Fruit fly (Drosophila melanogaster) whole organism, embryonic: Measurements from ENCODE around the gene CG31633.

Experiments
- Aef1 ChIP-seq: fragments of 200-800 bp; sonication (Bioruptor generic); IDR thresholded peaks from 3 replicates; pipeline ENCODE4 v1.3.6; 2022; ENCODE audit warnings: missing biosample characterization, missing genetic modification characterization
- Bgb ChIP-seq: fragments of 200-800 bp; sonication (Bioruptor generic); IDR thresholded peaks from 2 replicates; pipeline ENCODE4 v1.3.6; 2022; ENCODE audit warnings: missing biosample characterization, missing genetic modification characterization; ENCODE audit not compliant: partially characterized antibody
- CG10321 ChIP-seq: fragments of 200-800 bp; sonication (Bioruptor generic); IDR thresholded peaks from 2 replicates; pipeline ENCODE4 v1.3.6; 2022; ENCODE audit warnings: missing biosample characterization, missing genetic modification characterization
- CG12299 ChIP-seq: fragments of 200-800 bp; sonication (Bioruptor generic); optimal IDR thresholded peaks from 2 replicates; lab custom pipeline; 2018; ENCODE audit warnings: missing biosample characterization, mild to moderate bottlenecking, missing genetic modification characterization
- CG1602 ChIP-seq: fragments of 200-800 bp; sonication (Bioruptor generic); optimal IDR thresholded peaks from 3 replicates; lab custom pipeline; 2016; ENCODE audit warnings: missing biosample characterization, missing genetic modification characterization
- CG17186 ChIP-seq: fragments of 200-800 bp; sonication (Bioruptor generic); optimal IDR thresholded peaks from 3 replicates; lab custom pipeline; 2017; ENCODE audit warnings: missing biosample characterization, missing genetic modification reagents, missing genetic modification characterization
- CG18011 ChIP-seq: fragments of 200-800 bp; sonication (Bioruptor generic); optimal IDR thresholded peaks from 2 replicates; lab custom pipeline; 2017; ENCODE audit warnings: missing biosample characterization, missing genetic modification characterization, mild to moderate bottlenecking, moderate library complexity, missing genotype
- CG18619 ChIP-seq: fragments of 200-800 bp; sonication (Bioruptor generic); optimal IDR thresholded peaks from 3 replicates; lab custom pipeline; 2017; ENCODE audit warnings: missing biosample characterization, mild to moderate bottlenecking, missing genetic modification characterization
- CG30020 ChIP-seq: fragments of 200-800 bp; optimal IDR thresholded peaks from 2 replicates; lab custom pipeline; 2019; ENCODE audit warnings: missing biosample characterization, mild to moderate bottlenecking, missing genetic modification characterization, moderate library complexity
- CG34224 ChIP-seq: fragments of 200-800 bp; sonication (Bioruptor generic); IDR thresholded peaks from 3 replicates; pipeline ENCODE4 v1.3.6; 2022; ENCODE audit warnings: missing biosample characterization, missing genetic modification characterization; ENCODE audit not compliant: partially characterized antibody
- CG34422 ChIP-seq: fragments of 200-800 bp; sonication (Bioruptor generic); IDR thresholded peaks from 3 replicates; pipeline ENCODE4 v1.3.6; 2022; ENCODE audit warnings: missing biosample characterization, missing genetic modification characterization
- CG7963 ChIP-seq: fragments of 200-800 bp; sonication (Bioruptor generic); IDR thresholded peaks from 3 replicates; pipeline ENCODE4 v1.3.6; 2022; ENCODE audit warnings: missing biosample characterization, missing genetic modification characterization; ENCODE audit not compliant: partially characterized antibody
- CG8089 ChIP-seq: fragments of 200-800 bp; sonication (Bioruptor generic); optimal IDR thresholded peaks from 3 replicates; lab custom pipeline; 2016; ENCODE audit warnings: missing biosample characterization, missing genetic modification characterization
- CG8290 ChIP-seq, 3 experiments: fragments of 200-800 bp; sonication (Bioruptor generic); optimal IDR thresholded peaks; 2 replicates each; lab custom pipeline; 2016 to 2019; ENCODE audit warnings: missing biosample characterization in 3 of 3, missing genetic modification characterization in 3 of 3, mild to moderate bottlenecking in 2 of 3, moderate library complexity in 1 of 3
- CG8359 ChIP-seq: fragments of 200-800 bp; sonication (Bioruptor generic); optimal IDR thresholded peaks from 2 replicates; lab custom pipeline; 2017; ENCODE audit warnings: missing biosample characterization, mild to moderate bottlenecking, missing genetic modification characterization, borderline replicate concordance
- CG8765 ChIP-seq: fragments of 200-800 bp; sonication (Bioruptor generic); IDR thresholded peaks from 2 replicates; pipeline ENCODE4 v1.3.6; 2022; ENCODE audit warnings: missing biosample characterization, missing genetic modification characterization
- Dll ChIP-seq: fragments of 200-800 bp; sonication (Bioruptor generic); IDR thresholded peaks from 4 replicates; pipeline ENCODE4 v1.3.6; 2022; ENCODE audit warnings: missing biosample characterization, missing genetic modification characterization; ENCODE audit not compliant: partially characterized antibody
- E2f2 ChIP-seq: fragments of 200-800 bp; sonication (Bioruptor generic); IDR thresholded peaks from 2 replicates; pipeline ENCODE4 v1.3.6; 2022; ENCODE audit warnings: missing biosample characterization, missing genetic modification characterization
- Fer1 ChIP-seq: fragments of 200-800 bp; sonication (Bioruptor generic); optimal IDR thresholded peaks from 2 replicates; lab custom pipeline; 2017; ENCODE audit warnings: missing biosample characterization, mild to moderate bottlenecking, missing genetic modification characterization
- Gug ChIP-seq: fragments of 200-800 bp; sonication (Bioruptor generic); IDR thresholded peaks from 4 replicates; pipeline ENCODE4 v1.3.6; 2022; ENCODE audit warnings: missing biosample characterization, missing genetic modification characterization
- HLH4C ChIP-seq: fragments of 200-800 bp; sonication (Bioruptor generic); IDR thresholded peaks from 3 replicates; pipeline ENCODE4 v1.3.6; 2022; ENCODE audit warnings: missing biosample characterization, missing genetic modification characterization; ENCODE audit not compliant: partially characterized antibody
- Hand ChIP-seq: fragments of 200-800 bp; sonication (Bioruptor generic); optimal IDR thresholded peaks from 2 replicates; lab custom pipeline; 2017; ENCODE audit warnings: mild to moderate bottlenecking, missing biosample characterization, missing genetic modification reagents, missing genetic modification characterization
- Hmx ChIP-seq: fragments of 200-800 bp; sonication (Bioruptor generic); optimal IDR thresholded peaks from 2 replicates; lab custom pipeline; 2016; ENCODE audit warnings: missing biosample characterization, missing genetic modification characterization
- MBD-R2 ChIP-seq: fragments of 200-800 bp; sonication (Bioruptor generic); IDR thresholded peaks from 2 replicates; pipeline ENCODE4 v1.3.6; 2022; ENCODE audit warnings: missing biosample characterization, missing genetic modification characterization
- Mad ChIP-seq: fragments of 200-800 bp; sonication (Bioruptor generic); optimal IDR thresholded peaks from 2 replicates; lab custom pipeline; 2016; ENCODE audit warnings: missing biosample characterization, missing genetic modification characterization
- Nf-YA ChIP-seq: fragments of 200-800 bp; sonication (Bioruptor generic); IDR thresholded peaks from 2 replicates; pipeline ENCODE4 v1.3.6; 2022; ENCODE audit warnings: missing biosample characterization, missing genetic modification characterization
- NfI ChIP-seq: fragments of 200-800 bp; sonication (Bioruptor generic); optimal IDR thresholded peaks from 3 replicates; lab custom pipeline; 2018; ENCODE audit warnings: missing biosample characterization, mild to moderate bottlenecking, missing genetic modification characterization, moderate library complexity
- Pdp1 ChIP-seq, 2 experiments: fragments of 200-800 bp; sonication (Bioruptor generic); optimal IDR thresholded peaks; 3 replicates each; lab custom pipeline; 2016; ENCODE audit warnings: missing biosample characterization in 2 of 2, missing genetic modification characterization in 2 of 2, mild to moderate bottlenecking in 1 of 2, moderate library complexity in 1 of 2
- ara ChIP-seq: fragments of 200-800 bp; sonication (Bioruptor generic); IDR thresholded peaks from 2 replicates; pipeline ENCODE4 v1.3.6; 2022; ENCODE audit warnings: missing biosample characterization, missing genetic modification characterization
- ato ChIP-seq: fragments of 200-800 bp; sonication (Bioruptor generic); IDR thresholded peaks from 2 replicates; pipeline ENCODE4 v1.3.6; 2022; ENCODE audit warnings: missing biosample characterization, missing genetic modification characterization; ENCODE audit not compliant: partially characterized antibody
- bbx ChIP-seq: fragments of 200-800 bp; sonication (Bioruptor generic); IDR thresholded peaks from 2 replicates; pipeline ENCODE4 v1.3.6; 2022; ENCODE audit warnings: missing biosample characterization, missing genetic modification characterization; ENCODE audit not compliant: partially characterized antibody
- exex ChIP-seq: fragments of 200-800 bp; sonication (Bioruptor generic); optimal IDR thresholded peaks from 4 replicates; lab custom pipeline; 2018; ENCODE audit warnings: missing biosample characterization, mild to moderate bottlenecking, missing genetic modification characterization, moderate library complexity
- fd102C ChIP-seq: fragments of 200-800 bp; sonication (Bioruptor generic); optimal IDR thresholded peaks from 2 replicates; lab custom pipeline; 2018; ENCODE audit warnings: missing biosample characterization, mild to moderate bottlenecking, missing genetic modification characterization, moderate library complexity
- gem ChIP-seq: fragments of 200-800 bp; sonication (Bioruptor generic); optimal IDR thresholded peaks from 2 replicates; lab custom pipeline; 2019; ENCODE audit warnings: missing biosample characterization, mild to moderate bottlenecking, missing genetic modification characterization, moderate library complexity
- hb ChIP-seq: fragments of 200-800 bp; sonication (Bioruptor generic); IDR thresholded peaks from 3 replicates; pipeline ENCODE4 v1.3.6; 2022; ENCODE audit warnings: missing biosample characterization, missing genetic modification characterization; ENCODE audit not compliant: partially characterized antibody
- hbn ChIP-seq: fragments of 200-800 bp; sonication (Bioruptor generic); IDR thresholded peaks from 2 replicates; pipeline ENCODE4 v1.3.6; 2022; ENCODE audit warnings: missing biosample characterization, missing genetic modification characterization; ENCODE audit not compliant: partially characterized antibody
- ind ChIP-seq: fragments of 200-800 bp; sonication (Bioruptor generic); optimal IDR thresholded peaks from 3 replicates; lab custom pipeline; 2016; ENCODE audit warnings: missing biosample characterization, missing genetic modification characterization
- lilli ChIP-seq: fragments of 200-800 bp; sonication (Bioruptor generic); optimal IDR thresholded peaks from 3 replicates; lab custom pipeline; 2016; ENCODE audit warnings: missing biosample characterization, missing genetic modification characterization
- mld ChIP-seq: fragments of 200-800 bp; sonication (Bioruptor generic); IDR thresholded peaks from 3 replicates; pipeline ENCODE4 v1.3.6; 2022; ENCODE audit warnings: missing biosample characterization, missing genetic modification characterization; ENCODE audit not compliant: partially characterized antibody
- ranshi ChIP-seq: fragments of 200-800 bp; sonication (Bioruptor generic); IDR thresholded peaks from 2 replicates; pipeline ENCODE4 v1.3.6; 2022; ENCODE audit warnings: missing biosample characterization, missing genetic modification characterization
- row ChIP-seq: fragments of 200-800 bp; sonication (Bioruptor generic); IDR thresholded peaks from 3 replicates; pipeline ENCODE4 v1.3.6; 2022; ENCODE audit warnings: missing biosample characterization, missing genetic modification characterization
- sim ChIP-seq: fragments of 200-800 bp; sonication (Bioruptor generic); IDR thresholded peaks from 2 replicates; pipeline ENCODE4 v1.3.6; 2022; ENCODE audit warnings: missing biosample characterization, missing genetic modification characterization
- slou ChIP-seq: fragments of 200-800 bp; sonication (Bioruptor generic); optimal IDR thresholded peaks from 3 replicates; lab custom pipeline; 2016; ENCODE audit warnings: missing biosample characterization, missing genetic modification characterization
- toy ChIP-seq: fragments of 200-800 bp; sonication (Bioruptor generic); IDR thresholded peaks from 2 replicates; pipeline ENCODE4 v1.3.6; 2022; ENCODE audit warnings: missing biosample characterization, missing genetic modification characterization
- yki ChIP-seq: fragments of >200 bp; optimal IDR thresholded peaks from 3 replicates; lab custom pipeline; 2018

Gene CG31633

dm6 chr2L:6656264-6656676 lies at the start of gene CG31633 (continued):
- TF ChIP-seq CG34224 (peak; percentile 91), hb (GFP tag; lab: Robert Waterston, UW) (peak; percentile 85), Pdp1 (GFP tag; optimal IDR thresholded peaks at IDR 0.05; lab: Kevin White, UChicago) (peak in 1 of 2 experiments; percentile 48), ind (no peak), CG8089 (GFP tag; lab: Kevin White, UChicago) (no peak), CG18619 (GFP tag; lab: Kevin White, UChicago) (no peak), Hand (GFP tag; lab: Kevin White, UChicago) (no peak), toy (no peak), Mad (no peak), ato (peak; percentile 89), CG1602 (GFP tag; lab: Kevin White, UChicago) (no peak), Nf-YA (GFP tag; lab: Robert Waterston, UW) (no peak), lilli (GFP tag; lab: Kevin White, UChicago) (no peak), exex (tag; lab: Kevin White, UChicago) (peak; percentile 61), row (0 out of 3 replicates have a peak, but pooled peaks have one; percentile 15), NfI (GFP tag; lab: Kevin White, UChicago) (no peak), Fer1 (no peak), ara (no peak), bbx (GFP tag; lab: Robert Waterston, UW) (peak; percentile 70), gem (no peak), Gug (GFP tag; lab: Robert Waterston, UW) (no peak), CG30020 (tag; lab: Kevin White, UChicago) (no peak), mld (GFP tag; lab: Robert Waterston, UW) (peak; percentile 77), Dll (GFP tag; lab: Robert Waterston, UW) (peak; percentile 71), Aef1 (GFP tag; lab: Robert Waterston, UW) (no peak), fd102C (no peak), ranshi (GFP tag; lab: Robert Waterston, UW) (no peak), CG10321 (GFP tag; lab: Robert Waterston, UW) (no peak), hbn (GFP tag; lab: Robert Waterston, UW) (peak; percentile 56; the same call in 1 of the 2 replicates), CG12299 (tag; lab: Kevin White, UChicago) (no peak), E2f2 (GFP tag; lab: Robert Waterston, UW) (no peak), CG18011 (GFP tag; lab: Kevin White, UChicago) (no peak), CG8765 (GFP tag; lab: Robert Waterston, UW) (no peak), CG7963 (GFP tag; lab: Robert Waterston, UW) (peak; percentile 82), sim (GFP tag; lab: Robert Waterston, UW) (no peak), slou (GFP tag; lab: Kevin White, UChicago) (no peak), CG8359 (GFP tag; lab: Kevin White, UChicago) (no peak), CG8290 (GFP tag; optimal IDR thresholded peaks at IDR 0.05; lab: Kevin White, UChicago) (peak; percentile 42), CG8290 (tag; optimal IDR thresholded peaks at IDR 0.05; lab: Kevin White, UChicago) (no peak), HLH4C (GFP tag; lab: Robert Waterston, UW) (peak; percentile 94), Hmx (GFP tag; lab: Kevin White, UChicago) (no peak), Bgb (GFP tag; lab: Robert Waterston, UW) (peak; percentile 73), CG34422 (GFP tag; lab: Robert Waterston, UW) (no peak), MBD-R2 (GFP tag; lab: Robert Waterston, UW) (peak; percentile 54; the same call in 1 of the 2 replicates), yki (lab: Kevin White, UChicago) (no peak), CG17186 (GFP tag; lab: Kevin White, UChicago) (no peak)
